Worm (Caenorhabditis elegans) whole organism, L1 larva: ENCODE data around the gene W10C6.2.

Experiments
- C04F5.9 ChIP-seq: sonication (generic microtip); optimal IDR thresholded peaks from 2 replicates; lab custom pipeline; 2016; ENCODE audit warnings: missing genetic modification characterization, missing compliant biosample characterization
- alr-1 ChIP-seq: fragments of 200-800 bp; sonication (Bioruptor generic); optimal IDR thresholded peaks from 2 replicates; lab custom pipeline; 2018; ENCODE audit warnings: borderline replicate concordance, mild to moderate bottlenecking, missing genetic modification characterization, missing compliant biosample characterization
- aly-2 ChIP-seq: fragments of 150-350 bp; optimal IDR thresholded peaks from 2 replicates; lab custom pipeline; 2014; ENCODE audit warnings: missing biosample characterization, missing genetic modification characterization
- ama-1 ChIP-seq: fragments of 150-350 bp; optimal IDR thresholded peaks from 2 replicates; lab custom pipeline; 2014
- ceh-90 ChIP-seq: sonication (generic microtip); optimal IDR thresholded peaks from 2 replicates; lab custom pipeline; 2016; ENCODE audit warnings: missing genetic modification characterization, missing compliant biosample characterization
- dpl-1 ChIP-seq, 3 experiments: fragments of 150-350 bp in 2 of 3; sonication (generic microtip) in 1 of 3; optimal IDR thresholded peaks; 2 replicates each; lab custom pipeline; 2014 to 2017; ENCODE audit warnings: missing biosample characterization in 3 of 3, missing genetic modification characterization in 3 of 3, missing genetic modification reagents in 3 of 3
- efl-1 ChIP-seq, 4 experiments: fragments of 150-350 bp; optimal IDR thresholded peaks in 3 of 4; peaks in 1 of 4; 1 replicate in 1 of 4; 2 replicates in 3 of 4; lab custom pipeline; 2014; ENCODE audit warnings: missing biosample characterization in 2 of 4, missing genetic modification characterization in 2 of 4, missing genetic modification reagents in 2 of 4
- efl-3 ChIP-seq: fragments of 200-800 bp; sonication (Bioruptor generic); optimal IDR thresholded peaks from 2 replicates; lab custom pipeline; 2018; ENCODE audit warnings: mild to moderate bottlenecking, missing genetic modification characterization, missing compliant biosample characterization
- elt-3 ChIP-seq, 6 experiments: fragments of 150-350 bp in 1 of 6; sonication (generic microtip); optimal IDR thresholded peaks; 2 replicates each; lab custom pipeline; 2017 to 2018; ENCODE audit warnings: missing biosample characterization in 6 of 6, missing genetic modification characterization in 6 of 6, inconsistent platforms in 1 of 6
- ets-5 ChIP-seq: fragments of 200-800 bp; sonication (Bioruptor generic); IDR thresholded peaks from 2 replicates; pipeline ENCODE4 v1.3.6; 2022; ENCODE audit warnings: missing genetic modification characterization, missing compliant biosample characterization
- fkh-10 ChIP-seq: sonication (generic microtip); optimal IDR thresholded peaks from 2 replicates; lab custom pipeline; 2017; ENCODE audit warnings: missing biosample characterization, missing genetic modification reagents, missing genetic modification characterization
- fkh-4 ChIP-seq: sonication (generic microtip); optimal IDR thresholded peaks from 2 replicates; lab custom pipeline; 2016; ENCODE audit warnings: missing compliant biosample characterization, missing genetic modification characterization, borderline replicate concordance
- hlh-17 ChIP-seq: fragments of 200-800 bp; sonication (Bioruptor generic); optimal IDR thresholded peaks from 2 replicates; lab custom pipeline; 2018; ENCODE audit warnings: missing genetic modification characterization, mild to moderate bottlenecking, missing compliant biosample characterization, moderate library complexity, borderline replicate concordance
- hpl-2 ChIP-seq: fragments of 150-350 bp; optimal IDR thresholded peaks from 2 replicates; lab custom pipeline; 2014; ENCODE audit warnings: missing biosample characterization, missing genetic modification reagents, missing genetic modification characterization
- irx-1 ChIP-seq: sonication (generic microtip); optimal IDR thresholded peaks from 2 replicates; lab custom pipeline; 2016; ENCODE audit warnings: missing genetic modification characterization, missing compliant biosample characterization
- lin-14 ChIP-seq: fragments of 200-800 bp; sonication (Bioruptor generic); optimal IDR thresholded peaks from 2 replicates; lab custom pipeline; 2018; ENCODE audit warnings: mild to moderate bottlenecking, missing genetic modification characterization, moderate library complexity, missing compliant biosample characterization
- lin-15B ChIP-seq: fragments of 150-350 bp; sonication (generic microtip); optimal IDR thresholded peaks from 3 replicates; lab custom pipeline; 2014; ENCODE audit warnings: missing biosample characterization, missing genetic modification characterization
- lin-35 ChIP-seq, 2 experiments: fragments of 150-350 bp; optimal IDR thresholded peaks; 2 replicates each; lab custom pipeline; 2014; ENCODE audit warnings: missing biosample characterization in 2 of 2, missing genetic modification characterization in 2 of 2, missing genetic modification reagents in 2 of 2
- lir-3 ChIP-seq: sonication (generic microtip); optimal IDR thresholded peaks from 2 replicates; lab custom pipeline; 2016; ENCODE audit warnings: mild to moderate bottlenecking, missing genetic modification characterization, moderate library complexity, missing compliant biosample characterization; ENCODE audit not compliant: poor library complexity
- lsy-2 ChIP-seq, 2 experiments: fragments of 150-350 bp; optimal IDR thresholded peaks; 2 replicates each; lab custom pipeline; 2014; ENCODE audit warnings: missing biosample characterization in 2 of 2, missing genetic modification characterization in 2 of 2
- nhr-19 ChIP-seq: fragments of 200-800 bp; sonication (Bioruptor generic); conservative IDR thresholded peaks from 2 replicates; pipeline ENCODE4 v1.3.6; 2022; ENCODE audit warnings: missing genetic modification characterization, missing compliant biosample characterization
- nhr-20 ChIP-seq: sonication (generic microtip); optimal IDR thresholded peaks from 2 replicates; lab custom pipeline; 2016; ENCODE audit warnings: mild to moderate bottlenecking, missing genetic modification characterization, missing compliant biosample characterization
- nhr-71 ChIP-seq: sonication (generic microtip); optimal IDR thresholded peaks from 2 replicates; lab custom pipeline; 2016; ENCODE audit warnings: mild to moderate bottlenecking, missing genetic modification characterization, moderate library complexity, missing compliant biosample characterization
- pag-3 ChIP-seq: sonication (generic microtip); optimal IDR thresholded peaks from 2 replicates; lab custom pipeline; 2017; ENCODE audit warnings: missing genetic modification characterization, mild to moderate bottlenecking, missing compliant biosample characterization, antibody characterized with exemption, borderline replicate concordance; ENCODE audit not compliant: insufficient read depth
- rnt-1 ChIP-seq: sonication (generic microtip); optimal IDR thresholded peaks from 2 replicates; lab custom pipeline; 2016; ENCODE audit warnings: mild to moderate bottlenecking, missing genetic modification characterization, moderate library complexity, missing compliant biosample characterization
- snpc-4 ChIP-seq: fragments of 150-350 bp; optimal IDR thresholded peaks from 2 replicates; lab custom pipeline; 2014; ENCODE audit warnings: missing biosample characterization, missing genetic modification characterization
- snu-23 ChIP-seq: sonication (generic microtip); optimal IDR thresholded peaks from 2 replicates; lab custom pipeline; 2016; ENCODE audit warnings: missing genetic modification characterization, missing compliant biosample characterization
- swsn-7 ChIP-seq: sonication (generic microtip); optimal IDR thresholded peaks from 2 replicates; lab custom pipeline; 2016; ENCODE audit warnings: missing genetic modification characterization, missing compliant biosample characterization
- tbx-2 ChIP-seq: sonication (generic microtip); optimal IDR thresholded peaks from 2 replicates; lab custom pipeline; 2016; ENCODE audit warnings: missing genetic modification characterization, missing compliant biosample characterization
- unc-30 ChIP-seq: sonication (generic microtip); optimal IDR thresholded peaks from 2 replicates; lab custom pipeline; 2017; ENCODE audit warnings: missing biosample characterization, missing genetic modification characterization
- unc-62 ChIP-seq: fragments of 150-350 bp; optimal IDR thresholded peaks from 2 replicates; lab custom pipeline; 2014; ENCODE audit warnings: missing biosample characterization, missing genetic modification reagents, missing genetic modification characterization
- unc-86 ChIP-seq: sonication (generic microtip); optimal IDR thresholded peaks from 2 replicates; lab custom pipeline; 2016; ENCODE audit warnings: missing genetic modification characterization, missing compliant biosample characterization
- vab-15 ChIP-seq: sonication (generic microtip); optimal IDR thresholded peaks from 2 replicates; lab custom pipeline; 2017; ENCODE audit warnings: missing genotype, mild to moderate bottlenecking, missing genetic modification characterization, missing compliant biosample characterization
- xbp-1 ChIP-seq: sonication (generic microtip); optimal IDR thresholded peaks from 2 replicates; lab custom pipeline; 2016; ENCODE audit warnings: missing genetic modification characterization, missing compliant biosample characterization
- ztf-4 ChIP-seq: fragments of 150-350 bp; optimal IDR thresholded peaks from 2 replicates; lab custom pipeline; 2014; ENCODE audit warnings: missing biosample characterization, missing genetic modification characterization

W10C6.2 gene

DNA sequence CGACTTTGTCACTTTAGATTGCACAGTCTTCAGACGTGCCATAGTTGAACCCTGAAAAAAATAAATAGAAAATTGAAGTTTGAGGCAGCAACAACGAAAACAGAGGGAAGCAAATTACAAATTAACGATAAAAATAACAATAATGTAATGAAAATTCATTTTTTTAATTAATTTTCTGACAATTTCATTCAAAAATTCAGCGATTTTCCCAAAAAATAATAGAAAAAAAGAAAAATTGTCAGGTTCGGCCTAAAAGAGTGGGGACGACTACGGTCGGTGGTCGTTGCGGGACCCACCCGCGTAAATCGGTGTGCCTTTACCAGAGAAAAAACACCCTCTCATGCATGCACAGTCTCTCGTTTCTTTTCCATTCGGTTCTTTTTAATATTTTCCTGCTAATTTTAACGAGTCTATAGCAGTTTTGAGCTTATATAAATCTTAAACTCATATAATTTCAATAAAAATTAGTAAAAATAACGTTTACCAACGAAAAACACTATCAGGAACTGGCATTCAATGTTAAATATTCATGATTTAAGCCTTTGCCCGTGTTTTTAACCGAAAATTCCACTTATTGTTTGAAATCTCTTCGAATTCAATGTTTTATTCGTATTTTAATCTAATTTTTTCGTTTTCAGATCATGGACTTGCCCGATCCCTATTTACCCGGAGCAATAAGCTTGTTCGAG, 4.8 kb upstream of the W10C6.2 start, which contains the start of the genes rps-9 and lsm-1 (continued):
- no peak for TF ChIP-seq ets-5 (GFP tag; lab: Robert Waterston, UW)
- peak; percentile 75 for TF ChIP-seq nhr-71 (tag; lab: Kevin White, UChicago)
- peak; percentile 70 to 78 (median 74) for TF ChIP-seq dpl-1 (GFP tag; optimal IDR thresholded peaks at IDR 0.05; lab: Kevin White, UChicago)
- TF ChIP-seq nhr-19 (GFP tag; lab: Robert Waterston, UW), result peak; percentile 55
- no peak for TF ChIP-seq unc-62 (GFP tag; lab: Kevin White, UChicago)
- no peak for TF ChIP-seq ztf-4 (tag; lab: Kevin White, UChicago)
- peak; percentile 10 for TF ChIP-seq lin-15B (tag; lab: Kevin White, UChicago)

DNA sequence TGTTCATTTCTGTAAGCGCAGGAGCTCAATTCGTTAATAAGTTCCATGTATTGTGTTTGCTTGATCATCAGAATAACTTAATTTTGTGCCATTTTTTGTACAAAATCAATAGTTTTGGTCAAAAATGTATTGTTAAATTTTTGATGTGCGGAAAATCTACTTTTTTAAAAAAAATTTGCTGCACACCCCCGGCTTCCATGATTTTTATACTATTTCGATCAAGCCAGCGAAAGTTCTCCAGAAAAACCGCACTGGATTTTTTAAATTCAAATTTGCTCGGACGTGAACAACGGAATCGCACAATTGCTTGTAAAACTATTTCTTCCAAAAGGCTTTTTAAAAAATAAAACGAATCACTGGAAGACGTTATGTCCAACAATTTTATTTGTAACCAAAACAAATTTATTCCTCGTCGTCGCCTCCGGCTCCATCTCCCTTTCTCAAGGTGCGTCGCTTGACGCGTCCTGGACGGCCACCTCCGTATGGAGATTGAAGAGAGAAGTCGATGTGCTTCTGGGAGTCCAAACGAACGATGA, 3.4 kb upstream of the W10C6.2 start:
- no peak for TF ChIP-seq lir-3 (tag; lab: Kevin White, UChicago)
- no peak for TF ChIP-seq efl-1 (optimal IDR thresholded peaks at IDR 0.05; lab: Kevin White, UChicago)
- peak in 1 of 2 experiments; percentile 25 for TF ChIP-seq efl-1 (GFP tag; optimal IDR thresholded peaks at IDR 0.05 in 1 of 2; lab: Kevin White, UChicago)
- no peak for TF ChIP-seq ceh-90 (tag; lab: Kevin White, UChicago)
- peak in 1 of 2 experiments; percentile 49 for TF ChIP-seq lsy-2 (tag; optimal IDR thresholded peaks at IDR 0.05; lab: Kevin White, UChicago)

DNA sequence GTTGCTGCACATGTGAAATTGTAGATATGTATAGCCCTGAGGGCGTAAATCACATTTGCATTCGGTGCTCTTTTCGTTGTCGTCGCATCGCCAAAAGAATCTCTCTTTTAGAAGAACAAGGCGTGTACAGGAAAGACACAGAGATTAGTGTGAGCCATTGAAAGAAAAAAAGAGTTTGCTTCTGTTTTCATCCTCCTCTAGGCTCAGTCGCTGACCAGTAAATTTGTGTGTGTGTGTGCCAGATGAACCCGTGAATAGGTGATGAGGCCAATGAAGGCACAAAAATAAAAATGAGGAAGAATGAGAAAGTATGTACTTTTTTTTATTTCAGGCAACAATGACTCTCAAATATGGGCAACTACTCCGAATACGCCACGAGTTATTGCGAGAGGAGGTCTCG, 9.3 kb downstream of the W10C6.2 start, which contains the start of gene mat-2:
Gene mat-2, plus strand, starts transcription at position 301 of the 400 bp plus-strand sequence.
- TF ChIP-seq unc-86 (tag; lab: Kevin White, UChicago), result no peak
- no peak for TF ChIP-seq efl-1 (optimal IDR thresholded peaks at IDR 0.05; lab: Kevin White, UChicago)
- TF ChIP-seq efl-1 (GFP tag; optimal IDR thresholded peaks at IDR 0.05 in 1 of 2; lab: Kevin White, UChicago), result peak in 1 of 2 experiments; percentile 68

- TF ChIP-seq lin-14 (GFP tag; lab: Kevin White, UChicago) (peak; percentile 57), vab-15 (tag; lab: Kevin White, UChicago) (no peak), hlh-17 (GFP tag; lab: Kevin White, UChicago) (no peak), tbx-2 (tag; lab: Kevin White, UChicago) (no peak), lin-15B (tag; lab: Kevin White, UChicago) (no peak), snu-23 (GFP tag; lab: Kevin White, UChicago) (no peak), pag-3 (tag; lab: Kevin White, UChicago) (no peak), nhr-71 (tag; lab: Kevin White, UChicago) (peak; percentile 18), efl-1 (optimal IDR thresholded peaks at IDR 0.05; lab: Kevin White, UChicago) (no peak), efl-1 (GFP tag; optimal IDR thresholded peaks at IDR 0.05 in 1 of 2; lab: Kevin White, UChicago) (no peak), dpl-1 (GFP tag; optimal IDR thresholded peaks at IDR 0.05; lab: Kevin White, UChicago) (no peak), fkh-10 (GFP tag; lab: Kevin White, UChicago) (peak; percentile 7), unc-86 (tag; lab: Kevin White, UChicago) (peak; percentile 21)
Observed at ce11 chrII:11111107-11111506, 10.6 kb downstream of the W10C6.2 start, which contains the start of gene glb-4. TSS of gene glb-4 (minus strand) at chrII:11111207.

DNA sequence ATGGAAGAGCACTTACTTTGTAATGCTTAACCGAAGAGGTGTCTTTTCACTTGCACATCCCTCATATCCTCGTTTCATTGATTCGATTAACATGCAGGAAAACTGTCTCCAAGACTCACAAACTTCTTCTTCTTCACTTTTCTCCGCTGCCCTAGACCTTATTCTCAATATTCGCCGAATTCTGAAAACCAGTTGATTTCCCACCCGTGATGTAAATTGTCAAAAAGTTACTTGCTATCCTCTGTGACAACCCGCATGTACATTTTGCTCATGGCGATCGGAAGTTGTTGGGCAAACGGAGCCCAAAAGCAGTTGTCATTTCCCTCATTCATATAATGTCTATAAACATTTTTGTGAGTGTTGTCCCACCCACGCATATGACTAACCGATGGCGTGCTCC, 11.3 kb downstream of the W10C6.2 start:
- TF ChIP-seq hpl-2, result no peak
- no peak for TF ChIP-seq xbp-1 (tag; lab: Kevin White, UChicago)
- TF ChIP-seq unc-30 (tag; lab: Kevin White, UChicago), result no peak
- no peak for TF ChIP-seq lir-3 (tag; lab: Kevin White, UChicago)
- no peak for TF ChIP-seq C04F5.9 (tag; lab: Kevin White, UChicago)
- TF ChIP-seq irx-1 (tag; lab: Kevin White, UChicago), result no peak
- TF ChIP-seq alr-1 (tag; lab: Kevin White, UChicago), result no peak
- no peak for TF ChIP-seq rnt-1 (tag; lab: Kevin White, UChicago)
- TF ChIP-seq fkh-10 (GFP tag; lab: Kevin White, UChicago), result no peak
- no peak for TF ChIP-seq swsn-7
- TF ChIP-seq snpc-4 (tag; lab: Kevin White, UChicago), result no peak
- no peak for TF ChIP-seq fkh-4 (tag; lab: Kevin White, UChicago)
- no peak for TF ChIP-seq lsy-2 (tag; optimal IDR thresholded peaks at IDR 0.05; lab: Kevin White, UChicago)
- TF ChIP-seq aly-2 (tag; lab: Kevin White, UChicago), result no peak
- no peak for TF ChIP-seq pag-3 (tag; lab: Kevin White, UChicago)
- TF ChIP-seq lin-35 (GFP tag; optimal IDR thresholded peaks at IDR 0.05; lab: Kevin White, UChicago), result no peak
- no peak for TF ChIP-seq elt-3 (tag; optimal IDR thresholded peaks at IDR 0.05; lab: Kevin White, UChicago)
- TF ChIP-seq efl-3, result no peak
- no peak for TF ChIP-seq nhr-20 (tag; lab: Kevin White, UChicago)
- no peak for TF ChIP-seq ama-1 (lab: Kevin White, UChicago)
